Worm (Caenorhabditis elegans) whole organism, mixed stage, embryonic: ENCODE results near the gene R10E8.1.

ENCODE experiments used
- bed-3 ChIP-seq: fragments of 200-800 bp; sonication (Bioruptor generic); optimal IDR thresholded peaks from 3 replicates; lab custom pipeline; 2018; ENCODE audit warnings: mild to moderate bottlenecking, missing genetic modification characterization, moderate library complexity, missing compliant biosample characterization
- blmp-1 ChIP-seq: fragments of 150-350 bp; optimal IDR thresholded peaks from 2 replicates; lab custom pipeline; 2014; ENCODE audit warnings: missing biosample characterization, missing genetic modification characterization
- ceh-39 ChIP-seq: fragments of 150-350 bp; optimal IDR thresholded peaks from 2 replicates; lab custom pipeline; 2014; ENCODE audit warnings: missing biosample characterization, missing genetic modification characterization
- ceh-43 ChIP-seq: fragments of 200-800 bp; sonication (Bioruptor generic); optimal IDR thresholded peaks from 2 replicates; lab custom pipeline; 2018; ENCODE audit warnings: mild to moderate bottlenecking, missing genetic modification characterization, moderate library complexity, missing compliant biosample characterization
- elt-3 ChIP-seq: fragments of 150-350 bp; optimal IDR thresholded peaks from 2 replicates; lab custom pipeline; 2014; ENCODE audit warnings: missing biosample characterization, missing genetic modification characterization
- ham-2 ChIP-seq: fragments of 200-800 bp; sonication (Bioruptor generic); optimal IDR thresholded peaks from 2 replicates; lab custom pipeline; 2018; ENCODE audit warnings: mild to moderate bottlenecking, missing genetic modification characterization, missing compliant biosample characterization
- lsy-2 ChIP-seq: fragments of 150-350 bp; optimal IDR thresholded peaks from 2 replicates; lab custom pipeline; 2014; ENCODE audit warnings: missing biosample characterization, missing genetic modification characterization
- mls-2 ChIP-seq: sonication (generic microtip); optimal IDR thresholded peaks from 2 replicates; lab custom pipeline; 2016; ENCODE audit warnings: mild to moderate bottlenecking, missing genetic modification characterization, moderate library complexity, missing compliant biosample characterization
- nhr-28 ChIP-seq: fragments of 150-350 bp; optimal IDR thresholded peaks from 2 replicates; lab custom pipeline; 2014; ENCODE audit warnings: missing biosample characterization, missing genetic modification characterization
- pha-4 ChIP-seq: fragments of 150-350 bp; optimal IDR thresholded peaks from 2 replicates; lab custom pipeline; 2018; ENCODE audit warnings: missing biosample characterization, missing genetic modification reagents, missing genetic modification characterization
- snpc-4 ChIP-seq: fragments of 150-350 bp; optimal IDR thresholded peaks from 2 replicates; lab custom pipeline; 2014; ENCODE audit warnings: missing biosample characterization, missing genetic modification characterization
- sptf-1 ChIP-seq: sonication (generic microtip); optimal IDR thresholded peaks from 2 replicates; lab custom pipeline; 2017; ENCODE audit warnings: mild to moderate bottlenecking, missing genetic modification characterization, moderate library complexity, missing compliant biosample characterization
- ztf-11 ChIP-seq: fragments of 150-350 bp; optimal IDR thresholded peaks from 2 replicates; lab custom pipeline; 2014; ENCODE audit warnings: missing biosample characterization, missing genetic modification characterization

ce11 chrV:18270403-18270802 is 18.2 kb upstream of the R10E8.1 start, which contains the start of gene Y37H2C.4:
- no peak for TF ChIP-seq mls-2 (tag; lab: Kevin White, UChicago)
- no peak for TF ChIP-seq sptf-1 (tag; lab: Kevin White, UChicago)
- no peak for TF ChIP-seq snpc-4 (tag; lab: Kevin White, UChicago)
- TF ChIP-seq pha-4, result no peak
- TF ChIP-seq lsy-2, result no peak
- TF ChIP-seq ztf-11 (tag; lab: Kevin White, UChicago), result no peak
- TF ChIP-seq blmp-1, result no peak
- TF ChIP-seq ham-2 (GFP tag; lab: Kevin White, UChicago), result no peak
- TF ChIP-seq elt-3 (tag; lab: Kevin White, UChicago), result no peak
- no peak for TF ChIP-seq ceh-39 (tag; lab: Kevin White, UChicago)
- TF ChIP-seq ceh-43 (GFP tag; lab: Kevin White, UChicago), result no peak
- no peak for TF ChIP-seq nhr-28 (tag; lab: Kevin White, UChicago)
- TF ChIP-seq bed-3, result no peak
